Worm (Caenorhabditis elegans): ENCODE results near the gene kmo-1.

kmo-1 gene

ce11 chrV:12024273-12024672 lies 46.0 kb downstream of the kmo-1 start:
- TF ChIP-seq ceh-88 (GFP tag; IDR thresholded peaks at IDR 0.05) (no peak), egl-13 (tag; optimal IDR thresholded peaks at IDR 0.05) (peak; percentile 84), skn-1 (tag; optimal IDR thresholded peaks at IDR 0.05) (no peak), fkh-10 (GFP tag; optimal IDR thresholded peaks at IDR 0.05) (peak; percentile 71), hlh-4 (tag; optimal IDR thresholded peaks at IDR 0.05) (no peak), unc-30 (tag; optimal IDR thresholded peaks at IDR 0.05) (no peak), sup-37 (GFP tag; optimal IDR thresholded peaks at IDR 0.05) (no peak), mef-2 (tag; optimal IDR thresholded peaks at IDR 0.05) (no peak), elt-2 (tag; optimal IDR thresholded peaks at IDR 0.05) (no peak), C16A3.4 (tag; optimal IDR thresholded peaks at IDR 0.05) (no peak), unc-62 (GFP tag; optimal IDR thresholded peaks at IDR 0.05) (no peak), lsy-2 (tag; optimal IDR thresholded peaks at IDR 0.05) (peak in 1 of 2 experiments; percentile 3), sptf-1 (tag; optimal IDR thresholded peaks at IDR 0.05) (no peak), ceh-8 (GFP tag; optimal IDR thresholded peaks at IDR 0.05) (peak; percentile 73), ztf-4 (tag; optimal IDR thresholded peaks at IDR 0.05) (peak; percentile 9), xbp-1 (tag; optimal IDR thresholded peaks at IDR 0.05) (peak; percentile 17), nhr-11 (tag; optimal IDR thresholded peaks at IDR 0.05) (no peak), zag-1 (tag; optimal IDR thresholded peaks at IDR 0.05) (no peak), ceh-63 (GFP tag; optimal IDR thresholded peaks at IDR 0.05) (peak; percentile 82), nhr-90 (tag; optimal IDR thresholded peaks at IDR 0.05; ENCODE audit: poor library complexity) (no peak), swsn-7 (tag; optimal IDR thresholded peaks at IDR 0.05) (peak; percentile 33), lin-14 (GFP tag; optimal IDR thresholded peaks at IDR 0.05) (peak; percentile 88), blmp-1 (tag; optimal IDR thresholded peaks at IDR 0.05) (no peak), Y116A8C.19 (tag; optimal IDR thresholded peaks at IDR 0.05; ENCODE audit: borderline replicate concordance) (no peak), ets-5 (GFP tag; IDR thresholded peaks at IDR 0.05) (no peak), ceh-82 (tag; optimal IDR thresholded peaks at IDR 0.05) (peak in 2 of 3 experiments; percentile 24 to 35), unc-130 (tag; optimal IDR thresholded peaks at IDR 0.05) (no peak), nhr-71 (tag; optimal IDR thresholded peaks at IDR 0.05) (peak; percentile 63), rnt-1 (tag; optimal IDR thresholded peaks at IDR 0.05) (no peak), elt-3 (tag; optimal IDR thresholded peaks at IDR 0.05) (no peak), hpl-2 (GFP tag; optimal IDR thresholded peaks at IDR 0.05) (no peak), grh-1 (GFP tag; IDR thresholded peaks at IDR 0.05) (no peak), lin-13 (GFP tag; optimal IDR thresholded peaks at IDR 0.05) (no peak), ceh-90 (tag; optimal IDR thresholded peaks at IDR 0.05) (no peak), nhr-84 (tag; optimal IDR thresholded peaks at IDR 0.05) (no peak), nhr-19 (GFP tag; conservative IDR thresholded peaks at IDR 0.05) (0 out of 2 replicates have a peak, but pooled peaks have one; percentile 6), nhr-20 (tag; optimal IDR thresholded peaks at IDR 0.05) (no peak), irx-1 (tag; optimal IDR thresholded peaks at IDR 0.05) (peak; percentile 26), snu-23 (GFP tag; optimal IDR thresholded peaks at IDR 0.05) (peak; percentile 15), mep-1 (tag; optimal IDR thresholded peaks at IDR 0.05) (peak; percentile 2), ztf-11 (tag; optimal IDR thresholded peaks at IDR 0.05) (no peak), nhr-47 (tag; optimal IDR thresholded peaks at IDR 0.05) (peak; percentile 51), dsc-1 (tag; optimal IDR thresholded peaks at IDR 0.05) (peak; percentile 20), tbx-2 (tag; optimal IDR thresholded peaks at IDR 0.05) (peak; percentile 53), mdl-1 (tag; optimal IDR thresholded peaks at IDR 0.05) (peak in 1 of 2 experiments; percentile 8), nhr-76 (tag; optimal IDR thresholded peaks at IDR 0.05) (no peak), jun-1 (tag; optimal IDR thresholded peaks at IDR 0.05) (no peak), lin-35 (GFP tag; optimal IDR thresholded peaks at IDR 0.05) (peak in 1 of 2 experiments; percentile 8), ama-1 (optimal IDR thresholded peaks at IDR 0.05) (no peak), dpl-1 (GFP tag; optimal IDR thresholded peaks at IDR 0.05) (no peak), fos-1 (tag; optimal IDR thresholded peaks at IDR 0.05) (no peak), unc-86 (tag; optimal IDR thresholded peaks at IDR 0.05) (peak; percentile 67), nhr-237 (tag; optimal IDR thresholded peaks at IDR 0.05) (no peak), F16B12.6 (tag; optimal IDR thresholded peaks at IDR 0.05) (no peak)

Data from whole organism, L1 larva.